Worm (Caenorhabditis elegans): ENCODE measurements around the gene fbn-1.

DNA sequence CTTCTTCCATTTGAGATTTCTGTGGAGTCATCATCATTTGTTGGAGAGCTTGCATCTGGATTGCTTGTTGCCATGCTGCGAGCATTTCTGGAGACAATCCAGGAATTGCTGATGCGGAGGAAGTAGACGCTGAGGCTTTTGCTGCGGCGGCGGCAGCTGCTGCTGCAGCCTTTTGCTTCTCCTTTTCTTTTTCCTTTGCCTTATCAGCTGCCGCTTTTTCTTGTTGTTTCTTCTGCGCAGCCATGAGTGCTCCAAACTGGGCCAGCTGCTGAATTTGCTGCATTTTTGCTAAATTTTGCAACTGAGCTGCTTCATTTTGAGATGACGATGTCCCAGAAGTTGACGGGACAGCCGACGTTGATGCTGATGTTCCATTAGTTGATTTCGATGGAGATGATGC lies 30.3 kb downstream of the fbn-1 start:
- TF ChIP-seq F13C5.2 (tag; optimal IDR thresholded peaks at IDR 0.05) (no peak), ama-1 (optimal IDR thresholded peaks at IDR 0.05) (no peak), ets-7 (tag; optimal IDR thresholded peaks at IDR 0.05) (no peak), flt-1 (GFP tag; IDR thresholded peaks at IDR 0.05) (no peak), ceh-13 (GFP tag; optimal IDR thresholded peaks at IDR 0.05) (no peak), hmg-4 (GFP tag; optimal IDR thresholded peaks at IDR 0.05) (no peak), aly-1 (tag; optimal IDR thresholded peaks at IDR 0.05) (no peak), B0310.2 (tag; optimal IDR thresholded peaks at IDR 0.05) (no peak), tbx-11 (GFP tag; IDR thresholded peaks at IDR 0.05) (no peak), pes-1 (GFP tag; IDR thresholded peaks at IDR 0.05) (no peak; the same call in 1 of the 2 replicates), tbx-37 (GFP tag; conservative IDR thresholded peaks at IDR 0.05) (no peak)
